Worm (Caenorhabditis elegans): ENCODE data around the gene C44B12.6.
"Not testable (repeated sequence)": the region's sequence is repeated elsewhere in the genome, so short reads cannot be mapped to it uniquely, and the experiment has no call there.

Gene C44B12.6

ce11 chrIV:1136658-1137057, at the start of gene C44B12.6:
C44B12.6 (minus strand) TSS chrIV:1136758.
- TF ChIP-seq pqm-1 (tag; optimal IDR thresholded peaks at IDR 0.05), result no peak

DNA sequence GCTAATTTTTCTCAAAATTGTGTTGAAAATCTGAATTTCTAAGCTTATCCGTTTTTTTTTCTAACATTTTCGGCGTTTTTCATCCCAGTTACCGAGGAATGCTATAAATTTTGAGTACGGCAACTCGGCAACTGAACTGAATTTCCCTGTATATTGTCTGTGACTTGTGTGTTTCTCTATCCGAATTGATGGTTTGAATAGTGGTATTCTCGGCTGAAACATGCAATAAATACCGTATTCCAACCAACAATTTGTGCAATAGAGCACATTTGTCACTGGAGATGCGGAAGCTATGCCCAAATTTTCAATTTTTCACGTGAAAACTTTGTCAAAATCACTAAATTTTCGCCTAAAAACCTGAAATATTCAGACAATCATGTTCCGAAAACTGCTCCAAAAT, 45.7 kb upstream of the C44B12.6 start, which contains the start of gene rmif-2:
rmif-2 (plus strand) TSS at position 301 of the 400 bp plus-strand sequence.
- TF ChIP-seq alr-1 (tag; optimal IDR thresholded peaks at IDR 0.05; ENCODE audit: borderline replicate concordance); nhr-28 (tag; optimal IDR thresholded peaks at IDR 0.05); ceh-8 (GFP tag; optimal IDR thresholded peaks at IDR 0.05): not testable (repeated sequence)

ce11 chrIV:1177683-1178082, 41.1 kb upstream of the C44B12.6 start, which contains the start of gene Y104H12D.2:
Y104H12D.2 (plus strand) TSS chrIV:1178022.
- no peak for TF ChIP-seq nhr-71 (tag; optimal IDR thresholded peaks at IDR 0.05)
- peak; percentile 5; the same call in 1 of the 2 replicates for TF ChIP-seq isw-1 (GFP tag; IDR thresholded peaks at IDR 0.05)
- TF ChIP-seq grh-1 (GFP tag; IDR thresholded peaks at IDR 0.05), result 0 out of 2 replicates have a peak, but pooled peaks have one; percentile 39
- no peak for TF ChIP-seq jun-1 (tag; optimal IDR thresholded peaks at IDR 0.05)
- TF ChIP-seq ztf-11 (tag; optimal IDR thresholded peaks at IDR 0.05), result no peak
- no peak for TF ChIP-seq ceh-90 (tag; optimal IDR thresholded peaks at IDR 0.05)
- no peak for TF ChIP-seq sox-4 (tag; optimal IDR thresholded peaks at IDR 0.05)
- no peak for TF ChIP-seq egl-27 (tag; optimal IDR thresholded peaks at IDR 0.05)
- no peak for TF ChIP-seq nhr-11 (tag; optimal IDR thresholded peaks at IDR 0.05)
- peak; percentile 41 for TF ChIP-seq nhr-85 (tag)
- TF ChIP-seq lin-13 (GFP tag; optimal IDR thresholded peaks at IDR 0.05), result peak; percentile 44
- TF ChIP-seq mdl-1 (tag; optimal IDR thresholded peaks at IDR 0.05), result peak in 1 of 2 experiments; percentile 15
- TF ChIP-seq irx-1 (tag; optimal IDR thresholded peaks at IDR 0.05), result peak; percentile 19
- TF ChIP-seq fos-1 (tag; optimal IDR thresholded peaks at IDR 0.05), result no peak
- no peak for TF ChIP-seq hpl-2 (GFP tag; optimal IDR thresholded peaks at IDR 0.05)
- no peak for TF ChIP-seq nhr-28 (tag; optimal IDR thresholded peaks at IDR 0.05)
- no peak for TF ChIP-seq sup-37 (GFP tag; optimal IDR thresholded peaks at IDR 0.05)
- no peak for TF ChIP-seq unc-86 (tag; optimal IDR thresholded peaks at IDR 0.05)
- no peak for TF ChIP-seq unc-98 (GFP tag; IDR thresholded peaks at IDR 0.05)
- TF ChIP-seq unc-62 (GFP tag; optimal IDR thresholded peaks at IDR 0.05), result no peak
- no peak for TF ChIP-seq tlp-1 (tag; optimal IDR thresholded peaks at IDR 0.05)
- TF ChIP-seq ceh-8 (GFP tag; optimal IDR thresholded peaks at IDR 0.05), result no peak
- TF ChIP-seq sptf-1 (tag; optimal IDR thresholded peaks at IDR 0.05), result no peak
- TF ChIP-seq C04F5.9 (tag; optimal IDR thresholded peaks at IDR 0.05), result peak; percentile 38
- TF ChIP-seq nhr-90 (tag; optimal IDR thresholded peaks at IDR 0.05; ENCODE audit: poor library complexity), result no peak
- TF ChIP-seq blmp-1 (tag; optimal IDR thresholded peaks at IDR 0.05), result peak; percentile 31
- TF ChIP-seq zip-4 (GFP tag; optimal IDR thresholded peaks at IDR 0.05), result no peak
- no peak for TF ChIP-seq ces-1 (GFP tag; optimal IDR thresholded peaks at IDR 0.05)
- TF ChIP-seq zag-1 (tag; optimal IDR thresholded peaks at IDR 0.05), result no peak
- no peak for TF ChIP-seq C16A3.4 (tag; optimal IDR thresholded peaks at IDR 0.05)
- TF ChIP-seq pag-3 (tag; optimal IDR thresholded peaks at IDR 0.05; ENCODE audit: borderline replicate concordance, insufficient read depth), result no peak
- peak; percentile 90 to 95 for TF ChIP-seq efl-1 (optimal IDR thresholded peaks at IDR 0.05)
- TF ChIP-seq efl-1 (GFP tag; optimal IDR thresholded peaks at IDR 0.05 in 1 of 2), result peak; percentile 95 to 99
- peak; percentile 95 to 96 for TF ChIP-seq lin-35 (GFP tag; optimal IDR thresholded peaks at IDR 0.05)
- no peak for TF ChIP-seq unc-30 (tag; optimal IDR thresholded peaks at IDR 0.05)
- no peak for TF ChIP-seq rnt-1 (tag; optimal IDR thresholded peaks at IDR 0.05)
- no peak for TF ChIP-seq mef-2 (tag; optimal IDR thresholded peaks at IDR 0.05)
- no peak for TF ChIP-seq nhr-84 (tag; optimal IDR thresholded peaks at IDR 0.05)
- peak; percentile 2 for TF ChIP-seq unc-130 (tag; optimal IDR thresholded peaks at IDR 0.05)
- TF ChIP-seq lir-3 (tag; optimal IDR thresholded peaks at IDR 0.05; ENCODE audit: poor library complexity), result no peak
- peak; percentile 88 to 95 (median 94) for TF ChIP-seq dpl-1 (GFP tag; optimal IDR thresholded peaks at IDR 0.05)
- peak; percentile 1 for TF ChIP-seq lin-39 (tag; optimal IDR thresholded peaks at IDR 0.05)
- no peak for TF ChIP-seq pax-3 (tag; optimal IDR thresholded peaks at IDR 0.05)
- TF ChIP-seq fkh-10 (GFP tag; optimal IDR thresholded peaks at IDR 0.05), result no peak
- no peak for TF ChIP-seq fkh-4 (tag; optimal IDR thresholded peaks at IDR 0.05; ENCODE audit: borderline replicate concordance)
- no peak for TF ChIP-seq dsc-1 (tag; optimal IDR thresholded peaks at IDR 0.05)
- TF ChIP-seq skn-1 (tag; optimal IDR thresholded peaks at IDR 0.05), result peak; percentile 20

Measured in whole organism, L1 larva.